Worm (Caenorhabditis elegans): ENCODE data around the gene rskd-1.

DNA sequence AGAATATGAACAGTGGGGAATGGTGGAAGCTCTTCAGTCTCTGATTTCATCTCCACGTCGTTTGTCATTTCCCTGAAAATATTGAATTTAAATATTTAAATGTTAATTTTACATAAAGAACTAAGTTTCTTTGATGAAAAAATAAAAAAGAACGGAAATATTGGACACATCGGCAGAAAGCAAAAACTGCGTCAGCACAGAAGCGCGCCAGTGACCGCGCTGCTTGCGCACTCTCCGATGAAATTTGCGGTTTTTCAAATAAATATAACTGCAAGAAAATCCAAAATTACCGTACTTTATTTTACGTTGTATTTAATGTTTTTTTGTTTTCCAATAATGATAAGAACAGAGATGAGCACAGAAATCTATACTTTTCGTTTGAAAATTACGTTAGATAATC, 3.2 kb upstream of the rskd-1 start, which contains the start of the genes srpa-68 and srh-16:
- TF ChIP-seq hlh-13 (GFP tag; optimal IDR thresholded peaks at IDR 0.05), result peak; percentile 33
- TF ChIP-seq nhr-11 (tag; optimal IDR thresholded peaks at IDR 0.05), result no peak
- peak; percentile 65 for TF ChIP-seq tbx-2 (tag; optimal IDR thresholded peaks at IDR 0.05)
- TF ChIP-seq nfya-1 (tag; optimal IDR thresholded peaks at IDR 0.05), result peak; percentile 76
- TF ChIP-seq pros-1 (tag; optimal IDR thresholded peaks at IDR 0.05), result no peak
- TF ChIP-seq pag-3 (tag; optimal IDR thresholded peaks at IDR 0.05; ENCODE audit: borderline replicate concordance), result no peak
- peak; percentile 79 for TF ChIP-seq rnt-1 (tag; optimal IDR thresholded peaks at IDR 0.05)
- peak; percentile 49 for TF ChIP-seq C38D4.7 (GFP tag; optimal IDR thresholded peaks at IDR 0.05)
- peak; percentile 45 for TF ChIP-seq sox-4 (tag; optimal IDR thresholded peaks at IDR 0.05)
